Fruit fly (Drosophila melanogaster): ENCODE data around the gene spict.

spict gene

DNA sequence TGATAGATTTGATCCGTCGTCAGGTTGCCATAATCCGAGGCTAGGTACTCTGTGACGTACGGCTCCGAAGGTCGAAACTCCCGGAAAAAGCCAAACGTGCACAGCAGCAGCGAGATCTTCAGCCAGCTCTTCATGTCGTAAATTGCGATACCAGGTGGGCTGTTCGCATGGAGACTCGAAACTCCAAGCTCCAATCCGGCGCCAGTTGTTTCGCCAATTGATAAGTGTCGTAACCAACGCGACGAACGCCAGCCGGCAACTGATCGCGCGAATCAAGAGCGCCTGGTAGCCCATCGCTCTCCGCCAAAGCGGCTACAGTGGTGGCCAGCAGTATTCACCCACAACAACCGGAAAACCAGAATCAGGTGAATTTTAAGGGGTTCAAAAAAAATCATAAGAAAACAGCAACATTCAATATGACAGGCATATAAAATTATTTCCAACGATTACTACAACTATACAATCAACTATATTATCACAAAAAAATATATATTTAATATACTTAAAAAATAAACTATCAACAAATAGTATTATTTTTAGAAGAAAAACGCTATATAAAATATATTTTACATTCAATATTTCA, 4.1 kb upstream of the spict start, which contains the start of gene CG17036 (continued):
- no peak for TF ChIP-seq fd96Cb (tag; optimal IDR thresholded peaks at IDR 0.05)
- no peak for TF ChIP-seq org-1 (GFP tag; optimal IDR thresholded peaks at IDR 0.05)
- no peak for TF ChIP-seq prd (optimal IDR thresholded peaks at IDR 0.05)
- TF ChIP-seq prd (GFP tag; IDR thresholded peaks at IDR 0.05), result peak; percentile 37; the same call in 1 of the 3 replicates
- TF ChIP-seq lola (GFP tag; optimal IDR thresholded peaks at IDR 0.05), result no peak
- TF ChIP-seq bcd (GFP tag; optimal IDR thresholded peaks at IDR 0.05), result peak; percentile 15
- peak; percentile 80 for TF ChIP-seq row (GFP tag; IDR thresholded peaks at IDR 0.05)
- no peak for TF ChIP-seq CG11085 (GFP tag; IDR thresholded peaks at IDR 0.05)
- TF ChIP-seq mld (GFP tag; IDR thresholded peaks at IDR 0.05; ENCODE audit: partially characterized antibody), result no peak
- TF ChIP-seq sob (GFP tag; IDR thresholded peaks at IDR 0.05), result 0 out of 2 replicates have a peak, but pooled peaks have one; percentile 36
- peak; percentile 10 for TF ChIP-seq CG9437 (GFP tag; optimal IDR thresholded peaks at IDR 0.05)
- 0 out of 2 replicates have a peak, but pooled peaks have one; percentile 6 for TF ChIP-seq wdn (GFP tag; IDR thresholded peaks at IDR 0.05)
- no peak for TF ChIP-seq Vsx1 (GFP tag; optimal IDR thresholded peaks at IDR 0.05)
- no peak for TF ChIP-seq CG4424 (GFP tag; optimal IDR thresholded peaks at IDR 0.05)
- TF ChIP-seq Med (GFP tag), result peak; percentile 83
- TF ChIP-seq E2f2 (GFP tag; IDR thresholded peaks at IDR 0.05), result no peak
- TF ChIP-seq ewg (GFP tag; optimal IDR thresholded peaks at IDR 0.05), result no peak
- TF ChIP-seq CG18599 (GFP tag; optimal IDR thresholded peaks at IDR 0.05), result peak; percentile 32
- TF ChIP-seq CG10321 (GFP tag; IDR thresholded peaks at IDR 0.05), result no peak
- no peak for TF ChIP-seq CG1602 (GFP tag; optimal IDR thresholded peaks at IDR 0.05)
- TF ChIP-seq ham (GFP tag; IDR thresholded peaks at IDR 0.05), result peak; percentile 17; the same call in 1 of the 2 replicates
- TF ChIP-seq Ptx1 (GFP tag; IDR thresholded peaks at IDR 0.05), result peak; percentile 39; the same call in 1 of the 2 replicates
- no peak for TF ChIP-seq CG8281 (tag; optimal IDR thresholded peaks at IDR 0.05)
- no peak for TF ChIP-seq stc (GFP tag; IDR thresholded peaks at IDR 0.05)
- no peak for TF ChIP-seq HLHmδ (GFP tag; optimal IDR thresholded peaks at IDR 0.05)
- no peak for TF ChIP-seq sna (GFP tag; IDR thresholded peaks at IDR 0.05; ENCODE audit: partially characterized antibody)
- TF ChIP-seq Oli (tag; optimal IDR thresholded peaks at IDR 0.05), result peak; percentile 22
- peak; percentile 93 for TF ChIP-seq CG8388 (GFP tag; optimal IDR thresholded peaks at IDR 0.05)
- no peak for TF ChIP-seq tup (GFP tag; optimal IDR thresholded peaks at IDR 0.05)
- no peak for TF ChIP-seq CG17912 (GFP tag; optimal IDR thresholded peaks at IDR 0.05)
- peak; percentile 45 for TF ChIP-seq BtbVII (GFP tag; optimal IDR thresholded peaks at IDR 0.05)
- peak; percentile 53 for TF ChIP-seq CoRest (tag; optimal IDR thresholded peaks at IDR 0.05)
- TF ChIP-seq H15 (GFP tag; IDR thresholded peaks at IDR 0.05), result no peak
- no peak for TF ChIP-seq Awh (GFP tag; IDR thresholded peaks at IDR 0.05)
- TF ChIP-seq CG6175 (GFP tag; IDR thresholded peaks at IDR 0.05), result no peak
- no peak for TF ChIP-seq Hr78 (GFP tag; optimal IDR thresholded peaks at IDR 0.05)
- 0 out of 2 replicates have a peak, but pooled peaks have one; percentile 6 for TF ChIP-seq Ravus (GFP tag; IDR thresholded peaks at IDR 0.05)
- TF ChIP-seq dm (GFP tag; optimal IDR thresholded peaks at IDR 0.05), result no peak
- TF ChIP-seq CG30020 (tag; optimal IDR thresholded peaks at IDR 0.05), result no peak
- TF ChIP-seq CG2678 (tag; optimal IDR thresholded peaks at IDR 0.05), result no peak
- peak; percentile 14; the same call in 1 of the 2 replicates for TF ChIP-seq vvl (GFP tag; IDR thresholded peaks at IDR 0.05)
- no peak for TF ChIP-seq CG4707 (GFP tag; optimal IDR thresholded peaks at IDR 0.05)
- TF ChIP-seq CG43689 (GFP tag; IDR thresholded peaks at IDR 0.05), result no peak
- peak; percentile 43 for TF ChIP-seq grau (tag; optimal IDR thresholded peaks at IDR 0.05)
- TF ChIP-seq CG9876 (GFP tag; optimal IDR thresholded peaks at IDR 0.05), result no peak
- peak; percentile 11 for TF ChIP-seq CG10543 (GFP tag; optimal IDR thresholded peaks at IDR 0.05)
- TF ChIP-seq pan (optimal IDR thresholded peaks at IDR 0.05), result no peak
- TF ChIP-seq pan (GFP tag; optimal IDR thresholded peaks at IDR 0.05 in 1 of 2, IDR thresholded peaks at IDR 0.05 in 1 of 2), result peak in 1 of 2 experiments; percentile 28
- TF ChIP-seq CG13775 (GFP tag; optimal IDR thresholded peaks at IDR 0.05), result peak; percentile 47
